Worm (Caenorhabditis elegans): ENCODE measurements around the gene gpla-1.
A peak's percentile ranks its signal among the peaks of the same experiment; 100 is the strongest.

Gene gpla-1

ce11 chrV:11921229-11921628 lies 16.4 kb downstream of the gpla-1 start (continued):
- TF ChIP-seq T20F7.1 (GFP tag; optimal IDR thresholded peaks at IDR 0.05) (peak; percentile 23), ztf-11 (tag; optimal IDR thresholded peaks at IDR 0.05) (no peak), madf-9 (GFP tag; conservative IDR thresholded peaks at IDR 0.05) (no peak), dmd-6 (GFP tag; IDR thresholded peaks at IDR 0.05) (peak; percentile 85), mdl-1 (tag; optimal IDR thresholded peaks at IDR 0.05) (peak in 1 of 2 experiments; percentile 73), hmg-1.1 (GFP tag; IDR thresholded peaks at IDR 0.05) (peak; percentile 33; the same call in 1 of the 2 replicates)

- TF ChIP-seq daf-19 (GFP tag; conservative IDR thresholded peaks at IDR 0.05): 0 out of 2 replicates have a peak, but pooled peaks have one; percentile 53
- no peak for TF ChIP-seq ama-1 (optimal IDR thresholded peaks at IDR 0.05)
- TF ChIP-seq hlh-11 (tag; optimal IDR thresholded peaks at IDR 0.05): peak; percentile 12
- no peak for TF ChIP-seq lin-39 (tag; optimal IDR thresholded peaks at IDR 0.05)
- TF ChIP-seq ztf-7 (tag; optimal IDR thresholded peaks at IDR 0.05): no peak
Measured at ce11 chrV:11919639-11920038, 18.0 kb downstream of the gpla-1 start.

DNA sequence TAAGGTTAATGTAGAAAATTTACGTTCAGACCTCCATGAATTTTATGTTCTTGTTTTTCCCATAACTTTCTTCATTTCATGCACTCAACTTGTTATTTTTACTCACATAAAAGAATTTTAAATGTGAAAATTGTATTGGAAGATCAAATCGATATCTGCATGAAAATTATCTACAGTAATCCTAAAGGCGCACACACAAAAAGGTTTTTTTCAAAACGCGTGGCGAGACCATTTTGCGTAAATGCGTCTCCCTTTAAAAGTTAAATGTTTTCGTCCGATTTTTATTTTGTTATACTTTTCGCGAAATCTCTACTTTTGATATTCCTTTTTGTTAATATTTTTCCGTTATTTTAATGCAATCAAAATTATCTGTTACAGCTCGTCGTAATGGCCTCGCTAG lies 20.4 kb downstream of the gpla-1 start, which contains the start of gene R31.2:
R31.2 (plus strand) TSS at position 388 of the 400 bp plus-strand sequence.
- TF ChIP-seq nhr-41 (GFP tag; IDR thresholded peaks at IDR 0.05) (no peak), snpc-1.2 (GFP tag; IDR thresholded peaks at IDR 0.05) (no peak), ceh-20 (GFP tag; IDR thresholded peaks at IDR 0.05) (no peak), hlh-11 (tag; optimal IDR thresholded peaks at IDR 0.05) (no peak), pqm-1 (tag; optimal IDR thresholded peaks at IDR 0.05) (no peak), zag-1 (tag; optimal IDR thresholded peaks at IDR 0.05) (no peak), egl-27 (tag; optimal IDR thresholded peaks at IDR 0.05) (no peak)

DNA sequence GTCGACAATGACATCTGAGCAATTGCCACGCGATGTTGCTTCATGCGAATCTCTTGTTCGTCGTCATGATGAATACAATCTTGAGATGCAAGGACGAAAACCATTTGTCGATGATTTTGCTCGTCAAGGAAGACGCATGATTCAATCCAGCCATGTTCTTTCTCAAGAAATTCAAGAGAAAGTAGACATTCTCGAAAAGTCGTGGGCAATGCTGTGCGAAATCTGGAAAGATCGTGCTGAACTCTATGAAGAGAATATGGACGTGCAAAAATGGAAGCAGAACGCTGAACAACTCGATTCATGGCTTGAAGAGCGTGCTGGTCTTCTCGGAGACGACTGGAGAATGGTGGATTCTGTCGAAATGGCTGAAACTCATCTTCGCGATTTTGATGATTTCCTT lies 24.3 kb downstream of the gpla-1 start:
- TF ChIP-seq Y5F2A.4 (GFP tag; optimal IDR thresholded peaks at IDR 0.05): no peak
- TF ChIP-seq nhr-76 (tag; optimal IDR thresholded peaks at IDR 0.05): no peak
- peak in 1 of 2 experiments; percentile 82 for TF ChIP-seq unc-62 (GFP tag; optimal IDR thresholded peaks at IDR 0.05 in 1 of 2)
- no peak for TF ChIP-seq unc-62 (tag; optimal IDR thresholded peaks at IDR 0.05)

DNA sequence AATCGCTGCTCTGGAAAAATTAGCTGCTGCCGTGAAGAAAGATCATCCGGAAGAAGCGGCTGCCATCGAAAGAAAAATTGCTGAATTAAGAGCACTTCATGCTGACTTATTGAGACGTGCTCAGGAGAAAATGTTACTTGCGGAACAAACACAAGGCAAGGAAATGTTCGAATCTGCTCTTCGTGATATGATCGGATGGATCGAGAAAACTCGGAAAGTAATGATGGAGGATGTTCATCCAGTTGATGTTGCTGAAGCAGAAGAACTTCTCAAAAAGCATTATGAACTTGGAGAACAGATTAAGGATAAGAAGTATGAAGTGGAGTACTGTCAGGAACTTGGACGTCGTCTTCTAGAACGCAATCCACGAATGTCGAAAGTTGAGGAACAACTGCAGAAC lies 31.6 kb downstream of the gpla-1 start:
- TF ChIP-seq mdl-1 (tag; optimal IDR thresholded peaks at IDR 0.05) (no peak), aha-1 (tag) (peak; percentile 93)

DNA sequence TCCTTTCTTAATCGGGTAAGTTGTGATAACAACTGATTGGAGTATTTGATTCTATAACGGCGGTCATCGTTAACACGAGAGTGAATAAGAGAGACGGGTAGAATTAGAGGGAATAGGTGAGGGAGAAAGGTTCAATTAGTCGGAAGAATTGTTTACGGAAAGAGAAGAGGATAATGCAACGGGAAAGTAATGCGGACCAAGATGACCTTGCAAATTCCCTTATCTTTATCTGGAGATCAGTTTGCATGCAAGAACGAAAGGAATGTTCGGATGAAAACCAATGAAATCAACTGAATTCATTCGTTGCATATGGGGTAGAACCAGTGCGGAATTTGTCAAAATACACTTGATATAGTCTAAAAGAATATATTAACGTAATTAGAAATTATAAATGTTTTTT lies 35.4 kb downstream of the gpla-1 start:
- peak in 1 of 2 experiments; percentile 81 for TF ChIP-seq unc-62 (GFP tag; optimal IDR thresholded peaks at IDR 0.05 in 1 of 2)
- TF ChIP-seq unc-62 (tag; optimal IDR thresholded peaks at IDR 0.05): no peak
- no peak for TF ChIP-seq ZK546.5 (tag; optimal IDR thresholded peaks at IDR 0.05)

DNA sequence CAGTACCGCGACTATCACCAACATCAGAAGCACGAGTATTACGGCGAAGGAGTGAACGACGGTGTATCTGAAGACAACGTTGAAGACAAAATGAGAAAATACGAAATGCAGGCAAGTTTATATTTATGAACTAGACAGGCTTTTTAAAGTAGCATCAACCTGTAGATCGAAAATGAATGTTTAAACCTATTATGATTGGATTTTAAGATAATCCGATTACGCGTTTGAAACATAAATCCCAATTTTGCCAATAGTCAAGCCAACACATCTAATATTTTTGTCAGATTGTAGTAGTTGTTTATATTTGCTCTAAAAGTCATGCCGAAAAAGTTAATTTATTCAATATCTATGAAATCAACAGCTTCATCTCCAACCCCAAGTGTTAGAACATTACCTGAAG lies 36.4 kb downstream of the gpla-1 start:
- TF ChIP-seq aha-1 (tag): peak; percentile 94
- TF ChIP-seq F49E8.2 (tag; optimal IDR thresholded peaks at IDR 0.05; ENCODE audit: borderline replicate concordance): no peak

DNA sequence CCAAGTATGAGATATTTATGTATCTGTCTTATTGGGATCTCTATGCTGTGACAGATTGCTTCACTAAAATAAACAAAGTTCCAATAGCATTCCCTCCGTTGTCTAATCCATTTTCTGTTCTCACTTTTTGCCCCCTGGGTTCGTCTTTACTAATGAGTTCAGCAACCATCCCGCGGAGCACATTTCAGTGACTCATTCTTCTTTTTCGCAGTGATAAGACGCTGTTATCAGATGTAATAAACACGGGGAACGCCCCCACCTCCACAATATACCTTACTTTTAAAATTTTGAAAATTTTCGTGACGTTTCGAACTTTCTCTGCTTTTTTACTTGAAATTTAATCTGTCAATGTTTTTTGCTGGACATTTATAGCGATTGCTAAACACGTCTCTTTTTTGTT lies 37.5 kb downstream of the gpla-1 start:
- peak; percentile 54 for TF ChIP-seq hlh-11 (tag; optimal IDR thresholded peaks at IDR 0.05)
- peak; percentile 34 for TF ChIP-seq nhr-28 (tag; optimal IDR thresholded peaks at IDR 0.05)
- TF ChIP-seq dmd-6 (GFP tag; IDR thresholded peaks at IDR 0.05): peak; percentile 48; the same call in 1 of the 2 replicates
- peak; percentile 14 for TF ChIP-seq dve-1 (tag; optimal IDR thresholded peaks at IDR 0.05; ENCODE audit: insufficient read depth)
- TF ChIP-seq pqm-1 (tag; optimal IDR thresholded peaks at IDR 0.05): peak; percentile 72
- TF ChIP-seq lin-29 (GFP tag; IDR thresholded peaks at IDR 0.05): no peak
- peak; percentile 50 for TF ChIP-seq aha-1 (tag)
- no peak for TF ChIP-seq nhr-25 (tag; optimal IDR thresholded peaks at IDR 0.05; ENCODE audit: borderline replicate concordance, insufficient read depth)
- no peak for TF ChIP-seq unc-39 (tag; optimal IDR thresholded peaks at IDR 0.05)
- no peak for TF ChIP-seq ztf-7 (tag; optimal IDR thresholded peaks at IDR 0.05)
- TF ChIP-seq daf-16 (GFP tag; optimal IDR thresholded peaks at IDR 0.05): no peak
- TF ChIP-seq daf-16 (tag; optimal IDR thresholded peaks at IDR 0.05): peak; percentile 29
- TF ChIP-seq cey-2 (tag; optimal IDR thresholded peaks at IDR 0.05; ENCODE audit: borderline replicate concordance, insufficient read depth): no peak
- peak in 1 of 2 experiments; percentile 2 for TF ChIP-seq mdl-1 (tag; optimal IDR thresholded peaks at IDR 0.05)
- no peak for TF ChIP-seq gei-8 (GFP tag; optimal IDR thresholded peaks at IDR 0.05)

Data from whole organism, L4 larva.